Worm (Caenorhabditis elegans): Measurements from ENCODE around the gene sra-33.

- TF ChIP-seq klf-2 (GFP tag; conservative IDR thresholded peaks at IDR 0.05) (no peak), T22C8.4 (GFP tag; IDR thresholded peaks at IDR 0.05) (no peak), ref-1 (GFP tag; conservative IDR thresholded peaks at IDR 0.05) (no peak), flt-1 (GFP tag; IDR thresholded peaks at IDR 0.05) (no peak), med-1 (GFP tag; optimal IDR thresholded peaks at IDR 0.05; ENCODE audit: insufficient read depth) (no peak), tab-1 (GFP tag; IDR thresholded peaks at IDR 0.05) (no peak)
Observed at ce11 chrII:4579375-4579774, 42.3 kb upstream of the sra-33 start.

All from whole organism, midembryonic.